Fruit fly (Drosophila melanogaster): ENCODE measurements around the gene RabX4.

Gene RabX4

DNA sequence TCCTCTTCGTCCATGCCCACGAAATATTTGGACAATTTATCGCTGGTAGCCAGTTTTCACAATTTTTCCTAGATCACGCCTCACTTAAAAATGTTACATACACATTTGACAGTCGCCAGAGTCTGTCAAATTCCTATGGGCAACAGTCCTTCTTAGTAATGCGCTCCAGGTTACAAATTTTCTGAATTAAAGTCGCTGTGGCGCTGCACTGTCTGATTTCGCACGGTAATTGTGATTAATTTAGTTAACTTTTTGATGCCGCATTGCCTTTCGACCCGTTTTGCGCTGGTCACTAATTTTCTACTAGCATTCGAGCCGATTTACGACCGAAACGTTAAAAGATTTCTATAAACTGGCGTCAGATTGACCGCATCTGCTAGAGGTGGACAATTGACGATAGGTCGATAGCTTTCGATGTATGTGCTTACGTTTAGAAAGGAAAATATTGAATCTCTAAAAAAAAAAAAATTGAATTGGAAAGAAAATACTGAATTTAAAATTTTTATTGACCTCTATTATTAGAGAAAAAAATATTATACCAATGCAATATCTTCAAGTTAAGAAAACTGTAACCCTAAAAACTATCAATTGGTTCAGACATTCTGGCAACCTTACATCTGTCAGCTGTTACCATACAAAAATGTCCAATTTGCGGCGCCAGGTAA lies 14.4 kb downstream of the RabX4 start, which contains the start of the genes lili and CG34150 (continued):
- no peak for TF ChIP-seq Lpt (GFP tag; optimal IDR thresholded peaks at IDR 0.05)
- peak; percentile 53; the same call in 1 of the 3 replicates for TF ChIP-seq eg (GFP tag; IDR thresholded peaks at IDR 0.05)
- TF ChIP-seq CG32006 (GFP tag; optimal IDR thresholded peaks at IDR 0.05): no peak
- TF ChIP-seq CG9139 (GFP tag; optimal IDR thresholded peaks at IDR 0.05): no peak
- TF ChIP-seq Eip78C (GFP tag): peak; percentile 90
- peak; percentile 38; the same call in 1 of the 3 replicates for TF ChIP-seq CG6163 (GFP tag; IDR thresholded peaks at IDR 0.05)
- no peak for TF ChIP-seq ss (GFP tag; optimal IDR thresholded peaks at IDR 0.05)
- TF ChIP-seq CG3919 (GFP tag; optimal IDR thresholded peaks at IDR 0.05): no peak
- no peak for TF ChIP-seq Hr38 (GFP tag; optimal IDR thresholded peaks at IDR 0.05)

DNA sequence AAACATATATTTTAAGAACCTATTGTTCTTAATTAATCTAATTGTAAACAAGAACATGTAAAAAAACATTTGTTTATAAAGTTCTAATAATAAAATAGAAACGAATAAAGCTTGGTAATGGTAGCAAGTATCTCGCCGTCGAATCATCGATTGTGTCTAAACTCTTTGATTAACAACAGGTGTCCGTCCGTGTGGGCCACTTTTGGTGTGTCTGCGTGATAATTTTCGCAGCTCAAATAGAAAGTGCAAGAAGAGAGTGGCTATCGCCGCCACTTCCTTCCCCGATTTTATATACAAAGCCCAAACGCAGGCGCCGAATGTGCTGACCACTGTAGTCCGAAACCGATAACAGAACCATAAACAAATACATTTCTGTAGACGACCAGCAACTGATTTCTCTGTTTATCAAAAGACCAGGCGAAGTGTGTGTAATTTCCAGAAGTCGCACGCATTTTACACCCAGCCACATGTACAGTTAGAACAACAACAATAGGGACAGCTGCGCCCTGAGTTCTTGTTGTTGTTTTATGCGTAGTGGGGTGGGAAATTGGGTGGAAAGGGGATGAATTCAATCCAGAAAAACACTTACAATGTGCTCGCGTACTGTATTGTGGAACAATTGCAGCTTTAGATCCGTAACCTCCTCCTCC lies 15.1 kb downstream of the RabX4 start:
- TF ChIP-seq fkh (GFP tag; optimal IDR thresholded peaks at IDR 0.05): peak; percentile 55
- peak; percentile 49 for TF ChIP-seq Eip78C (GFP tag)
- no peak for TF ChIP-seq CG16779 (tag; optimal IDR thresholded peaks at IDR 0.05)
- TF ChIP-seq topi (GFP tag; optimal IDR thresholded peaks at IDR 0.05): no peak
- TF ChIP-seq esn (GFP tag; optimal IDR thresholded peaks at IDR 0.05): no peak
- no peak for TF ChIP-seq CG6808 (GFP tag; optimal IDR thresholded peaks at IDR 0.05)
- no peak for TF ChIP-seq CG31627 (GFP tag; optimal IDR thresholded peaks at IDR 0.05)
- no peak for TF ChIP-seq CG8319 (GFP tag; optimal IDR thresholded peaks at IDR 0.05)
- no peak for TF ChIP-seq OdsH (GFP tag; optimal IDR thresholded peaks at IDR 0.05)
- TF ChIP-seq CG6854 (GFP tag; optimal IDR thresholded peaks at IDR 0.05): no peak
- TF ChIP-seq fd59A (GFP tag; optimal IDR thresholded peaks at IDR 0.05): no peak
- no peak for TF ChIP-seq dsx (GFP tag; optimal IDR thresholded peaks at IDR 0.05; ENCODE audit: poor library complexity, severe bottlenecking)
- no peak for TF ChIP-seq Hr38 (GFP tag; optimal IDR thresholded peaks at IDR 0.05)
- TF ChIP-seq CG6163 (GFP tag; IDR thresholded peaks at IDR 0.05): 0 out of 3 replicates have a peak, but pooled peaks have one; percentile 10
- TF ChIP-seq CG9139 (GFP tag; optimal IDR thresholded peaks at IDR 0.05): no peak
- no peak for TF ChIP-seq CG32006 (GFP tag; optimal IDR thresholded peaks at IDR 0.05)
- TF ChIP-seq Sox15 (GFP tag; optimal IDR thresholded peaks at IDR 0.05): no peak
- TF ChIP-seq Sox102F (GFP tag; optimal IDR thresholded peaks at IDR 0.05): no peak
- TF ChIP-seq Ets96B (tag; optimal IDR thresholded peaks at IDR 0.05): no peak
- TF ChIP-seq svp (GFP tag): no peak
- no peak for TF ChIP-seq Ets21C (GFP tag; optimal IDR thresholded peaks at IDR 0.05)
- TF ChIP-seq dac (GFP tag; optimal IDR thresholded peaks at IDR 0.05): no peak
- no peak for TF ChIP-seq CG11902 (GFP tag; optimal IDR thresholded peaks at IDR 0.05)

DNA sequence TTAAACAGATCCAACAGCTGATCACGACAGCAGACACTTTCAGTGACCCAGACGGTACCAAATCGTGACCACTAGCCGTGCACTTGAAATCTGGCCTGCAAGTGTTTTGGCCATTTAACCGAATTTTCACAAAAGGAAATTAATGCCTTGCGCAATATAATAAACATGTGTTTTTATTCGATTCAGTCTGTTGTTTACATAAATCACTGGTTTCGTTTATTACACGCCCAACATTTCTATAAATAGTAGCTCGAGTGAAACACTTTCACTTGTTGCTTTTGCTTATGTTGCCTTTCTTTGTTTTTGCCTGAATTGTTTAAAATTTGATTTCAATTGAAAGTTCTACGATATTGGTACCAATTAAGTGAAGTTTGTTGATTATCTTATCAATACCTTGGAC lies 15.8 kb downstream of the RabX4 start:
- no peak for TF ChIP-seq svp (GFP tag)
- TF ChIP-seq Blimp-1 (GFP tag; optimal IDR thresholded peaks at IDR 0.05): no peak
- no peak for TF ChIP-seq Sox15 (GFP tag; optimal IDR thresholded peaks at IDR 0.05)
- TF ChIP-seq Hr4 (GFP tag; optimal IDR thresholded peaks at IDR 0.05): no peak
- TF ChIP-seq achi (GFP tag; optimal IDR thresholded peaks at IDR 0.05): no peak

- TF ChIP-seq pdm3 (GFP tag; optimal IDR thresholded peaks at IDR 0.05): peak; percentile 90
- peak; percentile 88 for TF ChIP-seq Hr39 (GFP tag; optimal IDR thresholded peaks at IDR 0.05)
- TF ChIP-seq CG8119 (GFP tag; IDR thresholded peaks at IDR 0.05): peak; percentile 92
- TF ChIP-seq CG8319 (GFP tag; optimal IDR thresholded peaks at IDR 0.05): peak; percentile 65
- peak; percentile 92 for TF ChIP-seq CG1621 (tag; optimal IDR thresholded peaks at IDR 0.05)
- TF ChIP-seq topi (GFP tag; optimal IDR thresholded peaks at IDR 0.05): peak; percentile 83
- no peak for TF ChIP-seq CG4318 (GFP tag; optimal IDR thresholded peaks at IDR 0.05)
- TF ChIP-seq dsx (GFP tag; optimal IDR thresholded peaks at IDR 0.05; ENCODE audit: poor library complexity, severe bottlenecking): peak; percentile 86
- peak; percentile 95 for TF ChIP-seq Gug (GFP tag; IDR thresholded peaks at IDR 0.05)
- no peak for TF ChIP-seq Blimp-1 (GFP tag; optimal IDR thresholded peaks at IDR 0.05)
- TF ChIP-seq CG10631 (GFP tag; optimal IDR thresholded peaks at IDR 0.05): peak; percentile 92
- no peak for TF ChIP-seq cyc (GFP tag; optimal IDR thresholded peaks at IDR 0.05)
- no peak for TF ChIP-seq Eip93F (GFP tag; optimal IDR thresholded peaks at IDR 0.05)
- peak; percentile 81 for TF ChIP-seq CG7368 (GFP tag; optimal IDR thresholded peaks at IDR 0.05)
- TF ChIP-seq ss (GFP tag; optimal IDR thresholded peaks at IDR 0.05): peak in 1 of 2 experiments; percentile 67
- TF ChIP-seq CG34406 (GFP tag; optimal IDR thresholded peaks at IDR 0.05): peak; percentile 82
- no peak for TF ChIP-seq Sox102F (GFP tag; optimal IDR thresholded peaks at IDR 0.05)
- TF ChIP-seq Hr4 (GFP tag; optimal IDR thresholded peaks at IDR 0.05): peak; percentile 93
- TF ChIP-seq CG16779 (tag; optimal IDR thresholded peaks at IDR 0.05): peak; percentile 87
- TF ChIP-seq fkh (GFP tag; optimal IDR thresholded peaks at IDR 0.05): peak; percentile 80
- peak; percentile 94 for TF ChIP-seq Sox14 (GFP tag; optimal IDR thresholded peaks at IDR 0.05)
These were observed 17.2 kb downstream of the RabX4 start for dm6 chr3R:24810844-24811625.

All from whole organism, prepupa.